Worm (Caenorhabditis elegans) whole organism, L2 larva: ENCODE results near the gene srb-16.
"Not testable (repeated sequence)": the region's sequence is repeated elsewhere in the genome, so short reads cannot be mapped to it uniquely, and the experiment has no call there.

Experiments used
- C34F6.9 ChIP-seq: fragments of 150-350 bp; optimal IDR thresholded peaks from 2 replicates; lab custom pipeline; 2014; ENCODE audit warnings: missing biosample characterization, missing genetic modification characterization
- F13H6.1 ChIP-seq: sonication (generic microtip); optimal IDR thresholded peaks from 2 replicates; lab custom pipeline; 2016; ENCODE audit warnings: missing genetic modification characterization, missing compliant biosample characterization
- R02D3.7 ChIP-seq: fragments of 150-350 bp; optimal IDR thresholded peaks from 2 replicates; lab custom pipeline; 2014; ENCODE audit warnings: missing biosample characterization, missing genetic modification characterization
- Y55F3AM.14 ChIP-seq: fragments of 200-800 bp; sonication (Bioruptor generic); optimal IDR thresholded peaks from 2 replicates; lab custom pipeline; 2018; ENCODE audit warnings: mild to moderate bottlenecking, missing genetic modification characterization, missing compliant biosample characterization
- ZK546.5 ChIP-seq: sonication (generic microtip); optimal IDR thresholded peaks from 2 replicates; lab custom pipeline; 2017; ENCODE audit warnings: missing biosample characterization, missing genetic modification characterization
- alr-1 ChIP-seq: fragments of 150-350 bp; optimal IDR thresholded peaks from 2 replicates; lab custom pipeline; 2014; ENCODE audit warnings: missing biosample characterization, missing genetic modification characterization
- blmp-1 ChIP-seq: sonication (generic microtip); optimal IDR thresholded peaks from 2 replicates; lab custom pipeline; 2017; ENCODE audit warnings: missing genetic modification characterization, mild to moderate bottlenecking, missing compliant biosample characterization, antibody characterized with exemption, moderate library complexity; ENCODE audit not compliant: insufficient read depth
- ceh-16 ChIP-seq: fragments of 150-350 bp; optimal IDR thresholded peaks from 2 replicates; lab custom pipeline; 2014; ENCODE audit warnings: missing biosample characterization, missing genetic modification characterization
- crh-2 ChIP-seq: sonication (generic microtip); optimal IDR thresholded peaks from 2 replicates; lab custom pipeline; 2017; ENCODE audit warnings: missing biosample characterization, missing genetic modification characterization
- egl-27 ChIP-seq: sonication (generic microtip); optimal IDR thresholded peaks from 3 replicates; lab custom pipeline; 2017; ENCODE audit warnings: missing biosample characterization, missing genetic modification reagents, missing genetic modification characterization
- elt-1 ChIP-seq: fragments of 150-350 bp; optimal IDR thresholded peaks from 2 replicates; lab custom pipeline; 2014; ENCODE audit warnings: missing biosample characterization, missing genetic modification characterization
- elt-3 ChIP-seq: sonication (generic microtip); optimal IDR thresholded peaks from 2 replicates; lab custom pipeline; 2017; ENCODE audit warnings: missing biosample characterization, missing genetic modification characterization
- fos-1 ChIP-seq: fragments of 150-350 bp; optimal IDR thresholded peaks from 2 replicates; lab custom pipeline; 2014; ENCODE audit warnings: missing biosample characterization, missing genetic modification characterization
- gmeb-1 ChIP-seq: fragments of 150-350 bp; optimal IDR thresholded peaks from 2 replicates; lab custom pipeline; 2014; ENCODE audit warnings: missing biosample characterization, missing genetic modification characterization
- lin-11 ChIP-seq: fragments of 150-350 bp; sonication (generic microtip); optimal IDR thresholded peaks from 2 replicates; lab custom pipeline; 2014; ENCODE audit warnings: missing biosample characterization, missing genetic modification characterization, inconsistent platforms, mixed read lengths
- lin-13 ChIP-seq: fragments of 150-350 bp; optimal IDR thresholded peaks from 2 replicates; lab custom pipeline; 2014; ENCODE audit warnings: missing biosample characterization, missing genetic modification reagents, missing genetic modification characterization
- lin-39 ChIP-seq: fragments of 150-350 bp; optimal IDR thresholded peaks from 2 replicates; lab custom pipeline; 2014; ENCODE audit warnings: missing biosample characterization, missing genetic modification reagents, missing genetic modification characterization
- lsy-2 ChIP-seq, 2 experiments: fragments of 150-350 bp in 1 of 2; sonication (generic microtip) in 1 of 2; optimal IDR thresholded peaks; 2 replicates each; lab custom pipeline; 2014 to 2017; ENCODE audit warnings: missing biosample characterization in 2 of 2, missing genetic modification characterization in 2 of 2
- mab-5 ChIP-seq: fragments of 150-350 bp; optimal IDR thresholded peaks from 2 replicates; lab custom pipeline; 2014; ENCODE audit warnings: missing biosample characterization, missing genetic modification characterization
- mbf-1 ChIP-seq: sonication (generic microtip); optimal IDR thresholded peaks from 2 replicates; lab custom pipeline; 2017; ENCODE audit warnings: missing biosample characterization, missing genetic modification characterization
- mdl-1 ChIP-seq, 2 experiments: fragments of 150-350 bp in 1 of 2; sonication (generic microtip) in 1 of 2; optimal IDR thresholded peaks; 2 replicates each; lab custom pipeline; 2017; ENCODE audit warnings: missing biosample characterization in 2 of 2, missing genetic modification characterization in 2 of 2
- nhr-11 ChIP-seq: fragments of 150-350 bp; optimal IDR thresholded peaks from 2 replicates; lab custom pipeline; 2014; ENCODE audit warnings: missing biosample characterization, missing genetic modification characterization
- nhr-237 ChIP-seq: fragments of 150-350 bp; optimal IDR thresholded peaks from 2 replicates; lab custom pipeline; 2014; ENCODE audit warnings: missing biosample characterization, missing genetic modification characterization
- nhr-25 ChIP-seq: fragments of 150-350 bp; sonication (generic microtip); optimal IDR thresholded peaks from 3 replicates; lab custom pipeline; 2014; ENCODE audit warnings: missing biosample characterization, missing genetic modification characterization
- nhr-77 ChIP-seq: fragments of 150-350 bp; optimal IDR thresholded peaks from 2 replicates; lab custom pipeline; 2014; ENCODE audit warnings: missing biosample characterization, missing genetic modification characterization
- peb-1 ChIP-seq: fragments of 150-350 bp; optimal IDR thresholded peaks from 2 replicates; lab custom pipeline; 2014; ENCODE audit warnings: missing biosample characterization, missing genetic modification characterization
- sem-4 ChIP-seq: fragments of 150-350 bp; optimal IDR thresholded peaks from 2 replicates; lab custom pipeline; 2014; ENCODE audit warnings: missing biosample characterization, missing genetic modification reagents, missing genetic modification characterization
- sma-3 ChIP-seq: sonication (generic microtip); optimal IDR thresholded peaks from 2 replicates; lab custom pipeline; 2016; ENCODE audit warnings: missing genetic modification reagents, missing genetic modification characterization, missing compliant biosample characterization
- sma-9 ChIP-seq, 2 experiments: fragments of 150-350 bp in 1 of 2; sonication (generic microtip) in 1 of 2; optimal IDR thresholded peaks; 2 replicates each; lab custom pipeline; 2014 to 2016; ENCODE audit warnings: missing genetic modification characterization in 2 of 2, mild to moderate bottlenecking in 1 of 2, missing biosample characterization in 1 of 2, missing compliant biosample characterization in 1 of 2, missing genetic modification reagents in 1 of 2, moderate library complexity in 1 of 2
- snpc-4 ChIP-seq: fragments of 150-350 bp; optimal IDR thresholded peaks from 2 replicates; lab custom pipeline; 2014; ENCODE audit warnings: missing biosample characterization, missing genetic modification characterization
- unc-39 ChIP-seq: fragments of 150-350 bp; optimal IDR thresholded peaks from 2 replicates; lab custom pipeline; 2014; ENCODE audit warnings: missing biosample characterization, missing genetic modification characterization
- unc-55 ChIP-seq: fragments of 150-350 bp; sonication (generic microtip); optimal IDR thresholded peaks from 3 replicates; lab custom pipeline; 2014; ENCODE audit warnings: missing biosample characterization, missing genetic modification reagents, missing genetic modification characterization
- unc-62 ChIP-seq: fragments of 150-350 bp; optimal IDR thresholded peaks from 2 replicates; lab custom pipeline; 2014; ENCODE audit warnings: missing biosample characterization, missing genetic modification reagents, missing genetic modification characterization
- zag-1 ChIP-seq: fragments of 150-350 bp; optimal IDR thresholded peaks from 2 replicates; lab custom pipeline; 2014; ENCODE audit warnings: missing biosample characterization, missing genetic modification characterization
- ztf-11 ChIP-seq: sonication (generic microtip); optimal IDR thresholded peaks from 2 replicates; lab custom pipeline; 2017; ENCODE audit warnings: missing biosample characterization, missing genetic modification characterization
- ztf-4 ChIP-seq: fragments of 150-350 bp; optimal IDR thresholded peaks from 2 replicates; lab custom pipeline; 2014; ENCODE audit warnings: missing biosample characterization, missing genetic modification characterization

The srb-16 gene

DNA sequence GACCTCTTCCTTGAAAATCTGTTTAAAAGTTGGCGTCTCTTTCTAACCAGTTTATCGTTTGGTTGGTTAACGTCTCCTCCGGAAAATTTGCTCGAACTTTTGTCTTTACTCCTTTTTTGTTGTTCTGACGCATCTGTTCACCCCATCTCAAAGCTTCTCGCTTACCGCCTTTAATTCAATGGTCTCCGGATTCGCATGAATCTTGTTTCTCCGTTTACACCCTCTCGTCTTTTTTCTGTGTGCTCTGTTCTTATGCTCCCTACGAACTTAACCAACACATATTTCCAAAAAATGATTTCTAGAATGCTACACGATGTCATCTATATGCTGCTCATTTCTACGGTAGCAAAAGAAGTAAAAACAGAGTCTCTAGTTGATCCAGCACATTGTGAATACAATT lies 20.6 kb downstream of the srb-16 start, which contains the start of gene lgc-56:
TSS of gene lgc-56 (plus strand) at position 301 of the 400 bp plus-strand sequence.
- TF ChIP-seq peb-1 = no peak
- no peak for TF ChIP-seq sma-9 (GFP tag; optimal IDR thresholded peaks at IDR 0.05; lab: Kevin White, UChicago)
- no peak for TF ChIP-seq sma-9 (tag; optimal IDR thresholded peaks at IDR 0.05; lab: Kevin White, UChicago)
- TF ChIP-seq mbf-1 (tag; lab: Kevin White, UChicago) = no peak
- TF ChIP-seq mab-5 (tag; lab: Kevin White, UChicago) = no peak
- TF ChIP-seq nhr-11 = no peak
- no peak for TF ChIP-seq unc-39 (tag; lab: Kevin White, UChicago)
- no peak for TF ChIP-seq crh-2 (tag; lab: Kevin White, UChicago)
- no peak for TF ChIP-seq C34F6.9
- TF ChIP-seq unc-62 (GFP tag; lab: Kevin White, UChicago) = no peak
- no peak for TF ChIP-seq unc-55 (GFP tag; lab: Kevin White, UChicago)
- TF ChIP-seq fos-1 (tag; lab: Kevin White, UChicago) = no peak
- TF ChIP-seq F13H6.1 (tag; lab: Kevin White, UChicago) = no peak
- TF ChIP-seq ceh-16 = no peak
- TF ChIP-seq lin-13 = no peak
- no peak for TF ChIP-seq lin-39 (tag; lab: Kevin White, UChicago)
- TF ChIP-seq lin-11 = no peak
- no peak for TF ChIP-seq R02D3.7

DNA sequence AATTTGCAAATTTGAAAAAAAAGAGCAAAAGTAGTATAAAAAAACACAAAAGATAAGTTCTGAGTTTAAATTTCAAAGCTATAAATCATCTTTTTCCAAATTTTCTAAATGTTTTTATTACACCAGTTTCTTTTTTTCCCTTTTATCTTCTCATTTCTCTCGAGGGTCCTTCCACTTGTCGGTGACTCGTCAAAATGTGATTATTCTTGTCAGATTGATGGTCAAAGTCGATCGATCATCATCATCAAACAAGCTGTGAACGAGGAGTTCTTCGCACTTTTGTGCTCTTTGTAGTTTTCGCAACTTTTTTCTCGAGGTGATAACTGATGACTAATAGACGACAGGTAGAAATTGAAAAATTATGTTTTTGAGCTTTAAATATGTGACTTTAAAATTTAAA lies 30.1 kb downstream of the srb-16 start:
- TF ChIP-seq fos-1 (tag; lab: Kevin White, UChicago) (no peak), unc-62 (GFP tag; lab: Kevin White, UChicago) (peak; percentile 7)

DNA sequence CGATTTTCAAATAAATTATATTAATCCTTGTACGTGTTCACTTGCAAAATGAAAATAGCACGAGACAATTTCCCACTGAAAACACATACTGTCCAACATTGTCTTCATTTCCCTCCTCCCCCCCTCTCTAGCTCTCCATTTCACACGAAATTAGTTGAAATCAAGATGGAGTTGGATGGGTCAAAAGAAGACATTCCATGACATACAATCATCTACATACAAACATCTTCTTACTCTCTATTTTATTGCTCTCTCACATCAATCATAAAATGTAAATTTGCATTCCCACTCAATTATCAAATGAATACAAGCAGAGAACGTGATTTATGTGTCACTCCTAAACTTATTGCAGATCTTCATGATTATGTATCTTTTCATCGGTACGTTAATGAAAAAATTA lies 35.0 kb downstream of the srb-16 start, which contains the start of gene srsy-1:
TSS of gene srsy-1 (plus strand) at position 301 of the 400 bp plus-strand sequence.
- TF ChIP-seq nhr-25 (tag; lab: Kevin White, UChicago) (no peak), crh-2 (tag; lab: Kevin White, UChicago) (no peak), F13H6.1 (tag; lab: Kevin White, UChicago) (no peak), fos-1 (tag; lab: Kevin White, UChicago) (no peak)

DNA sequence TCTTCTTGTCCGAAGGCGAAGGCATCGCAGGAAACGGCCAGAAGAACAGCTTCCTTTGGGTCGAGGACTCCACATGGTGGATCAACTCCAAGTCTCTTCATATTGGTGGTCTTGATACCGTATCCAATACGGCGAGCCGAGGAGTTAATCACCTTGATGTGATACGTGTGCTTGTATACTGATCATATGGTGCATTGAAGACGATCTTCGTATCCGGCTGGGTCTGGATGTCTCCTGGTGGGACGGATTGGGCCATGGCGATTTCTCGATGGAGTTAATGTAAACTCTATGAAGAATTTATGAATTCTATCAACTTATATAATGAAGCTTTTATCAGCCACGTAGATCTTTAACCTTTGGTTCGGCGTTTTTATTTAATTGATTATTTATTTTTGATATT lies 35.5 kb downstream of the srb-16 start, which contains the start of gene msp-74:
TSS of gene msp-74 (minus strand) at position 101 of the 400 bp plus-strand sequence.
- TF ChIP-seq elt-1 (tag; lab: Kevin White, UChicago); egl-27; lin-13: not testable (repeated sequence)

DNA sequence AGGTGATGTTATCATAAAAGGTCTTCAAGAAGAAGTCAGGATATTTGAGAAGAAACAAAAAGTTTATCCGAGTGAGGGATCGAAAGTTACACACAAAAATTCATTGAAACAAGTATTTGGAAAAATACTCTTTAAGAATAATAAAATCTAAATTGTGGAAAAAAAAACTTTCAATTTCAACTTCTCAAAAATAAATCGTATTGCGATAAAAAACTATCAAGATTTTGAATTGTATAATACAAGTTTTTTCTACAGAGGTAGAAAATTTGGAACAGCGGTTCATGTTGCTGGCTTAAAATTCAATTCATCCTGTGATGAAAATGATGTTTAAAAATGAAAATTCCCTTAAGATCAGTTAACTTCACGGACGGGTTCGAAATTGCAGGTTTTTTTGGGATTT lies 38.6 kb downstream of the srb-16 start, which contains the start of gene F09C12.8:
TSS of gene F09C12.8 (plus strand) at position 301 of the 400 bp plus-strand sequence.
- TF ChIP-seq lin-13 (no peak), nhr-77 (no peak), unc-39 (tag; lab: Kevin White, UChicago) (no peak), crh-2 (tag; lab: Kevin White, UChicago) (no peak), ztf-11 (tag; lab: Kevin White, UChicago) (no peak), lin-11 (no peak), mab-5 (tag; lab: Kevin White, UChicago) (no peak), gmeb-1 (tag; lab: Kevin White, UChicago) (no peak), ceh-16 (no peak), sem-4 (tag; lab: Kevin White, UChicago) (no peak)

DNA sequence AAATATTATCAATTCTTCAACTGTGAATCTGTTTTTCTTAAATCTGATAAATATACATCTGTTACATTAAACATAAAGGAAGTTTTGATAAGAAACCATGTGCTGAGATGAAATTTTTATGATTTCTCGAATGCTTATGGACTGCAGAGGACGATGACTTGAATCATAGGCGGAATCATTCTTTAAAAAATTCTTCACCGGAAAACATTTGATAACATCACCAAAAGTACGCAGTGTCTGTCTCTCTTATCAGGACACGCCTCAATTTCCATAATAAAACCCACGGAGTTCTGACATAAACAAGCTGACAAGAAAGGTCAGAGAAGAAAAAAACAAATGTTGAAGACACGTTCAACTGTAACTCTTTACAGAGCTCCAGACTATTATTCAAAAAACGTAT lies 41.0 kb downstream of the srb-16 start, which contains the start of gene F09C12.2:
TSS of gene F09C12.2 (plus strand) at position 320 of the 400 bp plus-strand sequence.
- TF ChIP-seq fos-1 (tag; lab: Kevin White, UChicago) = peak; percentile 14
- TF ChIP-seq lin-13 = no peak

DNA sequence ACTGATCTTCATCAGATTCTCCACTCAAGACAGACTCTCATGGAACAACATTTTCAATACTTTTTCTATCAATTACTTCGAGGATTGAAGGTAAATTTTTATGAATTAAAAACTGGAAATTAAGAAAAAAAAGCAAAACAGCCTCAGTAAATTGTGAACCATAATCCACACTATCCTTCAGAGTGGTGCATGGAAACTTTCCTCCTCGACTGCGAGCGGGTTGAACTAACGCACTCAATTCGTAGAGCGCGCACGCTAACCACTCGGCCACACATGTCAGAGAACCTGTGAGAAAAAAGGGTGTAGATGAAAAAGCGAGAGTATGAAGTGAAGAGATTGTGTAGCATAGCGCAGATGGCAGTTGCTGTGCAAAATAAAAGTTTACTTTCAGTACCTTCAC lies 45.7 kb downstream of the srb-16 start:
- TF ChIP-seq blmp-1 (tag; lab: Kevin White, UChicago) = peak; percentile 35
- TF ChIP-seq mab-5 (tag; lab: Kevin White, UChicago) = peak; percentile 23
- no peak for TF ChIP-seq elt-3 (tag; lab: Kevin White, UChicago)
- no peak for TF ChIP-seq R02D3.7
- no peak for TF ChIP-seq alr-1 (tag; lab: Kevin White, UChicago)
- no peak for TF ChIP-seq nhr-237 (tag; lab: Kevin White, UChicago)
- TF ChIP-seq snpc-4 (tag; lab: Kevin White, UChicago) = no peak
- no peak for TF ChIP-seq lin-39 (tag; lab: Kevin White, UChicago)
- TF ChIP-seq sma-9 (GFP tag; optimal IDR thresholded peaks at IDR 0.05; lab: Kevin White, UChicago) = peak; percentile 82
- no peak for TF ChIP-seq sma-9 (tag; optimal IDR thresholded peaks at IDR 0.05; lab: Kevin White, UChicago)
- TF ChIP-seq gmeb-1 (tag; lab: Kevin White, UChicago) = peak; percentile 67
- TF ChIP-seq mdl-1 (tag; optimal IDR thresholded peaks at IDR 0.05; lab: Kevin White, UChicago) = peak in 1 of 2 experiments; percentile 4
- peak; percentile 57 for TF ChIP-seq sma-3 (GFP tag; lab: Kevin White, UChicago)
- TF ChIP-seq lsy-2 (tag; optimal IDR thresholded peaks at IDR 0.05; lab: Kevin White, UChicago) = peak in 1 of 2 experiments; percentile 49
- TF ChIP-seq lin-13 = peak; percentile 63
- no peak for TF ChIP-seq mbf-1 (tag; lab: Kevin White, UChicago)
- peak; percentile 36 for TF ChIP-seq ztf-4
- TF ChIP-seq egl-27 = peak; percentile 53
- no peak for TF ChIP-seq nhr-11
- TF ChIP-seq Y55F3AM.14 (GFP tag; lab: Kevin White, UChicago) = peak; percentile 61
- peak; percentile 43 for TF ChIP-seq zag-1 (tag; lab: Kevin White, UChicago)
- no peak for TF ChIP-seq ceh-16
- peak; percentile 52 for TF ChIP-seq F13H6.1 (tag; lab: Kevin White, UChicago)
- TF ChIP-seq peb-1 = no peak
- no peak for TF ChIP-seq ZK546.5
- TF ChIP-seq unc-55 (GFP tag; lab: Kevin White, UChicago) = peak; percentile 79
- TF ChIP-seq C34F6.9 = peak; percentile 52
- TF ChIP-seq nhr-77 = no peak
